Worm (Caenorhabditis elegans) whole organism, L1 larva: ENCODE measurements around the gene lap-1.

ENCODE experiments used
- C04F5.9 ChIP-seq: sonication (generic microtip); optimal IDR thresholded peaks from 2 replicates; lab custom pipeline; 2016; ENCODE audit warnings: missing genetic modification characterization, missing compliant biosample characterization
- C16A3.4 ChIP-seq: fragments of 150-350 bp; optimal IDR thresholded peaks from 2 replicates; lab custom pipeline; 2014; ENCODE audit warnings: missing biosample characterization, missing genetic modification characterization
- F16B12.6 ChIP-seq: fragments of 150-350 bp; optimal IDR thresholded peaks from 2 replicates; lab custom pipeline; 2014; ENCODE audit warnings: missing biosample characterization, missing genetic modification characterization
- aha-1 ChIP-seq: fragments of 150-350 bp; optimal IDR thresholded peaks from 2 replicates; lab custom pipeline; 2014; ENCODE audit warnings: missing biosample characterization, missing genetic modification characterization
- alr-1 ChIP-seq: fragments of 200-800 bp; sonication (Bioruptor generic); optimal IDR thresholded peaks from 2 replicates; lab custom pipeline; 2018; ENCODE audit warnings: borderline replicate concordance, mild to moderate bottlenecking, missing genetic modification characterization, missing compliant biosample characterization
- ama-1 ChIP-seq: fragments of 150-350 bp; optimal IDR thresholded peaks from 2 replicates; lab custom pipeline; 2014
- blmp-1 ChIP-seq: fragments of 150-350 bp; optimal IDR thresholded peaks from 2 replicates; lab custom pipeline; 2014; ENCODE audit warnings: missing biosample characterization, missing genetic modification characterization
- ceh-63 ChIP-seq: fragments of 200-800 bp; sonication (Bioruptor generic); optimal IDR thresholded peaks from 2 replicates; lab custom pipeline; 2018; ENCODE audit warnings: mild to moderate bottlenecking, missing genetic modification characterization, missing compliant biosample characterization
- ceh-90 ChIP-seq: sonication (generic microtip); optimal IDR thresholded peaks from 2 replicates; lab custom pipeline; 2016; ENCODE audit warnings: missing genetic modification characterization, missing compliant biosample characterization
- dpl-1 ChIP-seq, 3 experiments: fragments of 150-350 bp in 2 of 3; sonication (generic microtip) in 1 of 3; optimal IDR thresholded peaks; 2 replicates each; lab custom pipeline; 2014 to 2017; ENCODE audit warnings: missing biosample characterization in 3 of 3, missing genetic modification characterization in 3 of 3, missing genetic modification reagents in 3 of 3
- dsc-1 ChIP-seq: sonication (generic microtip); optimal IDR thresholded peaks from 2 replicates; lab custom pipeline; 2016; ENCODE audit warnings: mild to moderate bottlenecking, missing genetic modification characterization, missing compliant biosample characterization
- efl-1 ChIP-seq, 4 experiments: fragments of 150-350 bp; optimal IDR thresholded peaks in 3 of 4; peaks in 1 of 4; 1 replicate in 1 of 4; 2 replicates in 3 of 4; lab custom pipeline; 2014; ENCODE audit warnings: missing biosample characterization in 2 of 4, missing genetic modification characterization in 2 of 4, missing genetic modification reagents in 2 of 4
- efl-3 ChIP-seq: fragments of 200-800 bp; sonication (Bioruptor generic); optimal IDR thresholded peaks from 2 replicates; lab custom pipeline; 2018; ENCODE audit warnings: mild to moderate bottlenecking, missing genetic modification characterization, missing compliant biosample characterization
- egl-13 ChIP-seq: sonication (generic microtip); optimal IDR thresholded peaks from 2 replicates; lab custom pipeline; 2016; ENCODE audit warnings: missing genotype, missing genetic modification reagents, missing genetic modification characterization, missing compliant biosample characterization
- elt-3 ChIP-seq, 6 experiments: fragments of 150-350 bp in 1 of 6; sonication (generic microtip); optimal IDR thresholded peaks; 2 replicates each; lab custom pipeline; 2017 to 2018; ENCODE audit warnings: missing biosample characterization in 6 of 6, missing genetic modification characterization in 6 of 6, inconsistent platforms in 1 of 6
- fkh-10 ChIP-seq: sonication (generic microtip); optimal IDR thresholded peaks from 2 replicates; lab custom pipeline; 2017; ENCODE audit warnings: missing biosample characterization, missing genetic modification reagents, missing genetic modification characterization
- fkh-8 ChIP-seq: sonication (generic microtip); optimal IDR thresholded peaks from 2 replicates; lab custom pipeline; 2016; ENCODE audit warnings: mild to moderate bottlenecking, missing genetic modification characterization, missing compliant biosample characterization
- irx-1 ChIP-seq: sonication (generic microtip); optimal IDR thresholded peaks from 2 replicates; lab custom pipeline; 2016; ENCODE audit warnings: missing genetic modification characterization, missing compliant biosample characterization
- lin-13 ChIP-seq: fragments of 150-350 bp; optimal IDR thresholded peaks from 2 replicates; lab custom pipeline; 2014; ENCODE audit warnings: missing biosample characterization, missing genetic modification reagents, missing genetic modification characterization
- lin-14 ChIP-seq: fragments of 200-800 bp; sonication (Bioruptor generic); optimal IDR thresholded peaks from 2 replicates; lab custom pipeline; 2018; ENCODE audit warnings: mild to moderate bottlenecking, missing genetic modification characterization, moderate library complexity, missing compliant biosample characterization
- lin-35 ChIP-seq, 2 experiments: fragments of 150-350 bp; optimal IDR thresholded peaks; 2 replicates each; lab custom pipeline; 2014; ENCODE audit warnings: missing biosample characterization in 2 of 2, missing genetic modification characterization in 2 of 2, missing genetic modification reagents in 2 of 2
- lsy-2 ChIP-seq, 2 experiments: fragments of 150-350 bp; optimal IDR thresholded peaks; 2 replicates each; lab custom pipeline; 2014; ENCODE audit warnings: missing biosample characterization in 2 of 2, missing genetic modification characterization in 2 of 2
- mdl-1 ChIP-seq, 2 experiments: fragments of 150-350 bp; optimal IDR thresholded peaks; 2 replicates each; lab custom pipeline; 2014 to 2017; ENCODE audit warnings: missing biosample characterization in 2 of 2, missing genetic modification characterization in 2 of 2, inconsistent platforms in 1 of 2
- mef-2 ChIP-seq: fragments of 150-350 bp; optimal IDR thresholded peaks from 2 replicates; lab custom pipeline; 2014; ENCODE audit warnings: missing biosample characterization, missing genetic modification characterization
- mep-1 ChIP-seq: fragments of 150-350 bp; optimal IDR thresholded peaks from 2 replicates; lab custom pipeline; 2014; ENCODE audit warnings: missing biosample characterization, missing genetic modification characterization
- nhr-11 ChIP-seq: fragments of 150-350 bp; optimal IDR thresholded peaks from 2 replicates; lab custom pipeline; 2014; ENCODE audit warnings: missing biosample characterization, missing genetic modification characterization
- nhr-19 ChIP-seq: fragments of 200-800 bp; sonication (Bioruptor generic); conservative IDR thresholded peaks from 2 replicates; pipeline ENCODE4 v1.3.6; 2022; ENCODE audit warnings: missing genetic modification characterization, missing compliant biosample characterization
- nhr-20 ChIP-seq: sonication (generic microtip); optimal IDR thresholded peaks from 2 replicates; lab custom pipeline; 2016; ENCODE audit warnings: mild to moderate bottlenecking, missing genetic modification characterization, missing compliant biosample characterization
- nhr-237 ChIP-seq: fragments of 150-350 bp; optimal IDR thresholded peaks from 2 replicates; lab custom pipeline; 2014; ENCODE audit warnings: missing biosample characterization, missing genetic modification characterization
- nhr-77 ChIP-seq: fragments of 150-350 bp; optimal IDR thresholded peaks from 2 replicates; lab custom pipeline; 2014; ENCODE audit warnings: missing biosample characterization, missing genetic modification characterization
- nhr-85 ChIP-seq: sonication (generic microtip); peaks from one replicate; lab custom pipeline; 2016; ENCODE audit warnings: missing genetic modification characterization, inconsistent platforms, missing compliant biosample characterization
- nhr-90 ChIP-seq: sonication (generic microtip); optimal IDR thresholded peaks from 2 replicates; lab custom pipeline; 2016; ENCODE audit warnings: mild to moderate bottlenecking, missing genetic modification characterization, missing compliant biosample characterization; ENCODE audit not compliant: poor library complexity
- pax-3 ChIP-seq: fragments of 200-800 bp; sonication (Bioruptor generic); optimal IDR thresholded peaks from 2 replicates; lab custom pipeline; 2018; ENCODE audit warnings: mild to moderate bottlenecking, missing genetic modification characterization, moderate library complexity, missing compliant biosample characterization
- pqm-1 ChIP-seq: sonication (generic microtip); optimal IDR thresholded peaks from 3 replicates; lab custom pipeline; 2017; ENCODE audit warnings: missing biosample characterization, missing genetic modification characterization
- skn-1 ChIP-seq: fragments of 150-350 bp; optimal IDR thresholded peaks from 2 replicates; lab custom pipeline; 2014; ENCODE audit warnings: missing biosample characterization, missing genetic modification characterization
- snu-23 ChIP-seq: sonication (generic microtip); optimal IDR thresholded peaks from 2 replicates; lab custom pipeline; 2016; ENCODE audit warnings: missing genetic modification characterization, missing compliant biosample characterization
- sptf-1 ChIP-seq: fragments of 150-350 bp; optimal IDR thresholded peaks from 2 replicates; lab custom pipeline; 2014; ENCODE audit warnings: missing biosample characterization, missing genetic modification characterization
- sup-37 ChIP-seq: fragments of 200-800 bp; sonication (Bioruptor generic); optimal IDR thresholded peaks from 2 replicates; lab custom pipeline; 2018; ENCODE audit warnings: mild to moderate bottlenecking, missing genetic modification characterization, missing compliant biosample characterization
- swsn-7 ChIP-seq: sonication (generic microtip); optimal IDR thresholded peaks from 2 replicates; lab custom pipeline; 2016; ENCODE audit warnings: missing genetic modification characterization, missing compliant biosample characterization
- tbx-2 ChIP-seq: sonication (generic microtip); optimal IDR thresholded peaks from 2 replicates; lab custom pipeline; 2016; ENCODE audit warnings: missing genetic modification characterization, missing compliant biosample characterization
- unc-130 ChIP-seq: fragments of 150-350 bp; optimal IDR thresholded peaks from 2 replicates; lab custom pipeline; 2017; ENCODE audit warnings: missing biosample characterization, missing genetic modification characterization, inconsistent platforms
- unc-98 ChIP-seq: fragments of 200-800 bp; sonication (Bioruptor generic); IDR thresholded peaks from 2 replicates; pipeline ENCODE4 v1.3.6; 2022; ENCODE audit warnings: missing genetic modification characterization, missing compliant biosample characterization
- xbp-1 ChIP-seq: sonication (generic microtip); optimal IDR thresholded peaks from 2 replicates; lab custom pipeline; 2016; ENCODE audit warnings: missing genetic modification characterization, missing compliant biosample characterization
- zag-1 ChIP-seq: fragments of 150-350 bp; optimal IDR thresholded peaks from 2 replicates; lab custom pipeline; 2014; ENCODE audit warnings: missing biosample characterization, missing genetic modification characterization
- ztf-4 ChIP-seq: fragments of 150-350 bp; optimal IDR thresholded peaks from 2 replicates; lab custom pipeline; 2014; ENCODE audit warnings: missing biosample characterization, missing genetic modification characterization

The lap-1 gene

ce11 chrIII:8432143-8432542 lies 30.4 kb upstream of the lap-1 start, which contains the start of gene ZK1236.5 (continued):
- no peak for TF ChIP-seq zag-1 (tag; lab: Kevin White, UChicago)

- no peak for TF ChIP-seq nhr-77
- TF ChIP-seq unc-98, result no peak
- no peak for TF ChIP-seq zag-1 (tag; lab: Kevin White, UChicago)
- TF ChIP-seq nhr-237, result no peak
- TF ChIP-seq snu-23 (GFP tag; lab: Kevin White, UChicago), result no peak
- TF ChIP-seq sptf-1 (tag; lab: Kevin White, UChicago), result no peak
- TF ChIP-seq aha-1 (tag; lab: Kevin White, UChicago), result no peak
- TF ChIP-seq efl-1 (optimal IDR thresholded peaks at IDR 0.05; lab: Kevin White, UChicago), result no peak
- TF ChIP-seq efl-1 (GFP tag; optimal IDR thresholded peaks at IDR 0.05 in 1 of 2; lab: Kevin White, UChicago), result peak in 1 of 2 experiments; percentile 91
- TF ChIP-seq efl-3, result no peak
Observed at ce11 chrIII:8429497-8429896, 27.8 kb upstream of the lap-1 start.

DNA sequence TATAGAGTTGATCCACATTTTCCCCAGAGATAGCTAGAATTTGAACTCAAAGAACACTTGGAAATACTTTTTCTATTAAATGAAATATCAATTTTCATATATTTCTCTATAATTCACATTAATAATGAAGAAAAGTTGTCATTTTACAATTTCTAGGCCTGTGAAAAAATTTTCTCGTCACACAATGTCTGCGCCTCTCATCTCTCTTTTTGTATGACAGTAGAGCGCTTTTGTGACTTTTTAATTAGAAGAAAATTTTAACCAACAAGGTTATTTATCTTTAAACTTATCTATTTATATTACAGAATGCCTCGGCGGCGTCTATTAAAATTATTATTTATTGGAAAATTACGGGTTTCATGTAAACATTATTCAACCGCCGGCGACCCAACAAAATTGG lies 27.3 kb upstream of the lap-1 start, which contains the start of gene ZK1236.1:
ZK1236.1 (plus strand) TSS at position 263 of the 400 bp plus-strand sequence.
- no peak for TF ChIP-seq fkh-10
- TF ChIP-seq dpl-1 (GFP tag; optimal IDR thresholded peaks at IDR 0.05; lab: Kevin White, UChicago), result peak in 1 of 3 experiments; percentile 6
- no peak for TF ChIP-seq ama-1 (lab: Kevin White, UChicago)
- no peak for TF ChIP-seq nhr-11
- no peak for TF ChIP-seq C16A3.4 (tag; lab: Kevin White, UChicago)
- TF ChIP-seq swsn-7 (tag; lab: Kevin White, UChicago), result no peak
- no peak for TF ChIP-seq pax-3 (tag; lab: Kevin White, UChicago)
- TF ChIP-seq lin-14, result no peak
- no peak for TF ChIP-seq irx-1 (tag; lab: Kevin White, UChicago)
- no peak for TF ChIP-seq zag-1 (tag; lab: Kevin White, UChicago)
- TF ChIP-seq ceh-63 (GFP tag; lab: Kevin White, UChicago), result no peak
- TF ChIP-seq F16B12.6, result no peak
- no peak for TF ChIP-seq xbp-1
- no peak for TF ChIP-seq mdl-1 (tag; optimal IDR thresholded peaks at IDR 0.05; lab: Kevin White, UChicago)
- peak in 1 of 2 experiments; percentile 10 for TF ChIP-seq lin-35 (GFP tag; optimal IDR thresholded peaks at IDR 0.05; lab: Kevin White, UChicago)

- peak; percentile 42 for TF ChIP-seq nhr-85
- peak; percentile 63 for TF ChIP-seq lin-14
- TF ChIP-seq F16B12.6, result no peak
- peak; percentile 87 for TF ChIP-seq blmp-1 (tag; lab: Kevin White, UChicago)
- TF ChIP-seq ztf-4 (tag; lab: Kevin White, UChicago), result no peak
- TF ChIP-seq mep-1, result peak; percentile 11
- TF ChIP-seq lin-13 (GFP tag; lab: Kevin White, UChicago), result peak; percentile 23
- no peak for TF ChIP-seq pax-3 (tag; lab: Kevin White, UChicago)
- peak in 1 of 6 experiments; percentile 7 for TF ChIP-seq elt-3 (tag; optimal IDR thresholded peaks at IDR 0.05; lab: Kevin White, UChicago)
- TF ChIP-seq lsy-2 (tag; optimal IDR thresholded peaks at IDR 0.05; lab: Kevin White, UChicago), result peak in 1 of 2 experiments; percentile 26
- TF ChIP-seq unc-130, result no peak
- TF ChIP-seq ama-1 (lab: Kevin White, UChicago), result no peak
Observed at ce11 chrIII:8426271-8426670, 24.5 kb upstream of the lap-1 start, which contains the start of gene cec-1. Gene cec-1, plus strand, starts transcription at chrIII:8426333.

- TF ChIP-seq sup-37 (GFP tag; lab: Kevin White, UChicago), result no peak
- peak; percentile 71 for TF ChIP-seq nhr-20 (tag; lab: Kevin White, UChicago)
- TF ChIP-seq alr-1 (tag; lab: Kevin White, UChicago), result no peak
- TF ChIP-seq nhr-19 (GFP tag; lab: Robert Waterston, UW), result peak; percentile 48
- TF ChIP-seq fkh-8, result peak; percentile 68
- TF ChIP-seq elt-3 (tag; optimal IDR thresholded peaks at IDR 0.05; lab: Kevin White, UChicago), result peak in 2 of 6 experiments; percentile 12 to 18
- TF ChIP-seq mef-2 (tag; lab: Kevin White, UChicago), result no peak
- no peak for TF ChIP-seq egl-13 (tag; lab: Kevin White, UChicago)
- peak; percentile 27 for TF ChIP-seq dsc-1
- TF ChIP-seq irx-1 (tag; lab: Kevin White, UChicago), result no peak
- TF ChIP-seq pqm-1, result no peak
- no peak for TF ChIP-seq aha-1 (tag; lab: Kevin White, UChicago)
- TF ChIP-seq nhr-11, result no peak
- no peak for TF ChIP-seq zag-1 (tag; lab: Kevin White, UChicago)
- TF ChIP-seq C04F5.9 (tag; lab: Kevin White, UChicago), result peak; percentile 12
- no peak for TF ChIP-seq efl-3
- peak; percentile 13 for TF ChIP-seq ztf-4 (tag; lab: Kevin White, UChicago)
- peak; percentile 70 for TF ChIP-seq tbx-2 (tag; lab: Kevin White, UChicago)
- peak; percentile 9 to 40 (median 34) for TF ChIP-seq dpl-1 (GFP tag; optimal IDR thresholded peaks at IDR 0.05; lab: Kevin White, UChicago)
- peak; percentile 4 for TF ChIP-seq pax-3 (tag; lab: Kevin White, UChicago)
- TF ChIP-seq nhr-90 (tag; lab: Kevin White, UChicago), result peak; percentile 41
- no peak for TF ChIP-seq nhr-237
- TF ChIP-seq skn-1 (tag; lab: Kevin White, UChicago), result peak; percentile 22
- TF ChIP-seq ceh-90 (tag; lab: Kevin White, UChicago), result no peak
Observed at ce11 chrIII:8425076-8425475, 23.3 kb upstream of the lap-1 start.
